Fruit fly (Drosophila melanogaster) whole organism, prepupa: ENCODE measurements around the gene Srx.

Experiments used
- Blimp-1 ChIP-seq: fragments of 200-800 bp; sonication (Bioruptor generic); optimal IDR thresholded peaks from 3 replicates; lab custom pipeline; 2017; ENCODE audit warnings: missing biosample characterization, missing genetic modification characterization, mild to moderate bottlenecking, moderate library complexity, missing genetic modification reagents
- CG6276 ChIP-seq: fragments of 200-800 bp; sonication (Bioruptor generic); optimal IDR thresholded peaks from 2 replicates; lab custom pipeline; 2017; ENCODE audit warnings: missing biosample characterization, mild to moderate bottlenecking, missing genetic modification characterization
- CG6808 ChIP-seq: fragments of 200-800 bp; sonication (Bioruptor generic); optimal IDR thresholded peaks from 3 replicates; lab custom pipeline; 2017; ENCODE audit warnings: missing biosample characterization, missing genetic modification characterization, mild to moderate bottlenecking, moderate library complexity, missing genetic modification reagents
- Ets21C ChIP-seq: fragments of 200-800 bp; sonication (Bioruptor generic); optimal IDR thresholded peaks from 3 replicates; lab custom pipeline; 2016; ENCODE audit warnings: missing biosample characterization, missing genetic modification characterization
- Ets96B ChIP-seq: fragments of 200-800 bp; optimal IDR thresholded peaks from 2 replicates; lab custom pipeline; 2019; ENCODE audit warnings: missing biosample characterization, mild to moderate bottlenecking, missing genetic modification characterization, moderate library complexity
- Hr39 ChIP-seq: fragments of 200-800 bp; sonication (Bioruptor generic); optimal IDR thresholded peaks from 2 replicates; lab custom pipeline; 2016; ENCODE audit warnings: missing biosample characterization, missing genetic modification characterization
- Lpt ChIP-seq: fragments of 200-800 bp; sonication (Bioruptor generic); optimal IDR thresholded peaks from 3 replicates; lab custom pipeline; 2016; ENCODE audit warnings: missing biosample characterization, missing genetic modification characterization
- Sox102F ChIP-seq: fragments of 200-800 bp; sonication (Bioruptor generic); optimal IDR thresholded peaks from 2 replicates; lab custom pipeline; 2016; ENCODE audit warnings: missing biosample characterization, mild to moderate bottlenecking, missing genetic modification characterization
- achi ChIP-seq: fragments of 200-800 bp; sonication (Bioruptor generic); optimal IDR thresholded peaks from 3 replicates; lab custom pipeline; 2016; ENCODE audit warnings: missing biosample characterization, missing genetic modification characterization
- pdm3 ChIP-seq: fragments of 200-800 bp; sonication (Bioruptor generic); optimal IDR thresholded peaks from 3 replicates; lab custom pipeline; 2016; ENCODE audit warnings: missing biosample characterization, missing genetic modification characterization
- topi ChIP-seq: fragments of 200-800 bp; sonication (Bioruptor generic); optimal IDR thresholded peaks from 3 replicates; lab custom pipeline; 2016; ENCODE audit warnings: missing biosample characterization, missing genetic modification characterization

DNA sequence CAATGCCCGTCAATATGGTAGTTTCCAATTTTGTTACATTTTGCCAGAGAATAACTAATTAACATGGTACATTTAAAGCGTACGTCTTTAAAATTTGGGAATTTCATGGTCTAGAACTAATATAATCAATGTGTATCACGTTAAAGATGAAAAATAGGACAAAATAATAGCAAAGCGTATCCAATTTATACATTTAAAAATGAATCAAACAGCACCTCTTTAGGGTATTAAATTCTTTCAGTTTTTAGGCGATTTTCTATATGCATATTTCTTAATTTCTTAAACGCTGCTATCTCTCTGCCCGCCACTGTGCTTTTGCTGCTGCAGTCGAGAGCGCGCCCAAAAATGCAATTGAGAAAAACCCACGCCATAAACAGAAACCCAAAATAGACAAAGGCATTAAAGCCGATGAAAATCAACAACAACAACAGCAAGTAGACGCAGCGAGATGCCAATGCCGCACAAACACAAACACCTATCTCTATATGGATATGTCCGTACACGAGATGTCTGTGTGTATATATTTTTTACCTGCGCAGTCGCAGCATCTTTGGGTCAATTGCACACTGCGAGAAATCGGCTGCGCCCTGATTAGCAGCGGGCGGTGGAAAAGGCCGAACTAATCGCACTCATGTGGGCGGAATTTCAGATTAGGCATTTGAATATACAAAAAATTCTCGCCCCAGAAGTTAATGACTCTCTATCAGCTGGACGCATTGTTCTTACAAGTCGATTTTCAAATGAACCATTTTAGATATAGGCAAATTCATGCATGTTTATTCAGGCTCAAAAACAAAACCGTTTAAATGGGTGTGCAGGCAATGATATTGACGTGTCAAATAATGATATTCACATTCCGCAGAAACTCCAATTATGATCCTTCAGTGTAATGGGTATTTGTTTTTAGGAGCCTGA is 27.4 kb upstream of the Srx start:
- TF ChIP-seq Ets96B (tag; lab: Kevin White, UChicago) (peak; percentile 58), CG6808 (GFP tag; lab: Kevin White, UChicago) (peak; percentile 65), Blimp-1 (no peak), achi (peak; percentile 62), Ets21C (no peak), Hr39 (GFP tag; lab: Kevin White, UChicago) (peak; percentile 50), pdm3 (GFP tag; lab: Kevin White, UChicago) (peak; percentile 34), CG6276 (GFP tag; lab: Kevin White, UChicago) (peak; percentile 81), topi (GFP tag; lab: Kevin White, UChicago) (peak; percentile 60), Sox102F (GFP tag; lab: Kevin White, UChicago) (peak; percentile 28), Lpt (peak; percentile 16)
